Fruit fly (Drosophila melanogaster) whole organism, adult: ENCODE results near the gene Ube4B.

Experiments used
- CG11617 ChIP-seq: fragments of 200-800 bp; sonication (Bioruptor generic); optimal IDR thresholded peaks from 2 replicates; lab custom pipeline; 2017; ENCODE audit warnings: mild to moderate bottlenecking, missing biosample characterization, missing genetic modification reagents, missing genetic modification characterization
- CG12768 ChIP-seq: fragments of 200-800 bp; sonication (Bioruptor generic); optimal IDR thresholded peaks from 2 replicates; lab custom pipeline; 2017; ENCODE audit warnings: missing biosample characterization, missing genetic modification characterization, mild to moderate bottlenecking, moderate library complexity, missing genetic modification reagents
- CG14711 ChIP-seq: fragments of 200-800 bp; sonication (Bioruptor generic); optimal IDR thresholded peaks from 2 replicates; lab custom pipeline; 2018; ENCODE audit warnings: missing biosample characterization, mild to moderate bottlenecking, missing genetic modification characterization, moderate library complexity
- CG1620 ChIP-seq: fragments of 200-800 bp; sonication (Bioruptor generic); optimal IDR thresholded peaks from 2 replicates; lab custom pipeline; 2016; ENCODE audit warnings: missing biosample characterization, missing genetic modification characterization
- CG33017 ChIP-seq: fragments of 200-800 bp; sonication (Bioruptor generic); optimal IDR thresholded peaks from 2 replicates; lab custom pipeline; 2018; ENCODE audit warnings: missing biosample characterization, mild to moderate bottlenecking, missing genetic modification characterization, moderate library complexity
- CG5204 ChIP-seq: fragments of 200-800 bp; sonication (Bioruptor generic); optimal IDR thresholded peaks from 2 replicates; lab custom pipeline; 2016; ENCODE audit warnings: missing biosample characterization, missing genetic modification characterization
- CG7045 ChIP-seq: fragments of 200-800 bp; sonication (Bioruptor generic); optimal IDR thresholded peaks from 2 replicates; lab custom pipeline; 2017; ENCODE audit warnings: missing biosample characterization, mild to moderate bottlenecking, missing genetic modification characterization
- CG7101 ChIP-seq: fragments of 200-800 bp; sonication (Bioruptor generic); optimal IDR thresholded peaks from 2 replicates; lab custom pipeline; 2018; ENCODE audit warnings: missing biosample characterization, mild to moderate bottlenecking, missing genetic modification characterization, moderate library complexity
- Clk ChIP-seq: fragments of 200-800 bp; sonication (Bioruptor generic); optimal IDR thresholded peaks from 2 replicates; lab custom pipeline; 2017; ENCODE audit warnings: missing biosample characterization, missing genetic modification characterization
- Crg-1 ChIP-seq: fragments of 200-800 bp; sonication (Bioruptor generic); optimal IDR thresholded peaks from 2 replicates; lab custom pipeline; 2016; ENCODE audit warnings: missing biosample characterization, missing genetic modification characterization
- Hr96 ChIP-seq: fragments of 200-800 bp; sonication (Bioruptor generic); optimal IDR thresholded peaks from 2 replicates; lab custom pipeline; 2016; ENCODE audit warnings: missing biosample characterization, missing genetic modification characterization
- Mnt ChIP-seq: fragments of 200-800 bp; sonication (Bioruptor generic); optimal IDR thresholded peaks from 2 replicates; lab custom pipeline; 2016; ENCODE audit warnings: missing biosample characterization, mild to moderate bottlenecking, missing genetic modification characterization
- bab1 ChIP-seq: fragments of 200-800 bp; sonication (Bioruptor generic); optimal IDR thresholded peaks from 3 replicates; lab custom pipeline; 2019; ENCODE audit warnings: missing biosample characterization, mild to moderate bottlenecking, missing genetic modification characterization, moderate library complexity
- cic ChIP-seq: fragments of 200-800 bp; sonication (Bioruptor generic); optimal IDR thresholded peaks from 2 replicates; lab custom pipeline; 2017; ENCODE audit warnings: missing biosample characterization, mild to moderate bottlenecking, missing genetic modification characterization, moderate library complexity
- cnc ChIP-seq, 2 experiments: fragments of >200 bp; optimal IDR thresholded peaks; 2 replicates each; lab custom pipeline; 2017
- kay ChIP-seq: fragments of 200-800 bp; sonication (Bioruptor generic); peaks from one replicate; lab custom pipeline; 2016; ENCODE audit warnings: missing biosample characterization, missing genetic modification characterization, borderline replicate concordance
- ovo ChIP-seq: fragments of 200-800 bp; sonication (Bioruptor generic); optimal IDR thresholded peaks from 2 replicates; lab custom pipeline; 2016; ENCODE audit warnings: missing biosample characterization, missing genetic modification characterization
- pad ChIP-seq: fragments of 200-800 bp; sonication (Bioruptor generic); optimal IDR thresholded peaks from 3 replicates; lab custom pipeline; 2017; ENCODE audit warnings: missing biosample characterization, missing genetic modification characterization, mild to moderate bottlenecking, moderate library complexity, missing genetic modification reagents
- tj ChIP-seq: fragments of 200-800 bp; sonication (Bioruptor generic); optimal IDR thresholded peaks from 3 replicates; lab custom pipeline; 2017; ENCODE audit warnings: missing biosample characterization, mild to moderate bottlenecking, missing genetic modification characterization, moderate library complexity
- toe ChIP-seq: fragments of 200-800 bp; sonication (Bioruptor generic); optimal IDR thresholded peaks from 2 replicates; lab custom pipeline; 2016; ENCODE audit warnings: missing biosample characterization, missing genetic modification characterization

The Ube4B gene

DNA sequence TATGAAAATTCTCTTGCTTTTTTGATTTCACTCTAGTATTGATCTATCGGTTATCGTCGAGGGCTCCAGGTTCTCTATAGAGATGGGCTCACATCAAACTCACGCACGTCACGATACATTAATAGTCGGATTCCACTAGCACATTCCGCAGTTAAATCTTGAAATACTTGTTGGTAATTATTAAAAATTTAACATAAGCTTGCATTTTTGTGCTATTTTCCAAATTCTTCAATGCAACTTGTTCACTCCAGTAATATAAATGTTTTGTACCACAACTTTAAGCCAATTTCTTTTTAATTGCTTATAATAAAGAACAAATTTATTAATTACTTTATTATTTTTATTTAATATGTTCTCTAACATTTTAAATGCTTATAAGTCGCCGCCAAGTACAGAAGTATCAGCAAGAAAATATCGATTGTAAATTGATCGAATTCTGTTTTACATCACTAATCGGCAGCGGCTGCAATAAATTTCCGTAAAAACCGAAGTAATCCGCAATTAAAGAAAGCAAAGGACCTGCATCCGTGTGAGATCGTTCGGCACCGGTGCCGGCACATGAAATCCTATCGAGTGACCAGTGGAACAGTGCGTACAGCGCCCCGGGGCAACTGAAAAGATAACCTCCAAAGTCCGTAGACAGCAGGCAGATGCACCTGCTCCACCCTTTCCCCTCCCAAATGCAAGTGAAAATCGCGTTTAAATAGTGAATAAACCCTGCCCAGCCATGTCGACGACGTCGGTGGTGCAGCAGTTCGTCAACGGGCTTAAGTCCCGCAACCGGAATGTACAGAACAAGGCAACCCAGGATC, 15.0 kb downstream of the Ube4B start, which contains the start of the genes Vha68-1 and mTor:
TSS of gene Vha68-1 (minus strand) at position 49 of the 812 bp plus-strand sequence.
TSS of gene mTor (plus strand) at position 422 of the 812 bp plus-strand sequence.
- TF ChIP-seq tj (GFP tag; lab: Kevin White, UChicago) (peak; percentile 43), CG1620 (GFP tag; lab: Kevin White, UChicago) (peak; percentile 33), CG33017 (tag; lab: Kevin White, UChicago) (peak; percentile 73), CG14711 (tag; lab: Kevin White, UChicago) (peak; percentile 60), bab1 (GFP tag; lab: Kevin White, UChicago) (peak; percentile 52), Hr96 (GFP tag; lab: Kevin White, UChicago) (peak; percentile 63), Clk (GFP tag; lab: Kevin White, UChicago) (peak; percentile 15), CG5204 (GFP tag; lab: Kevin White, UChicago) (no peak), kay (GFP tag; lab: Kevin White, UChicago) (no peak), ovo (GFP tag; lab: Kevin White, UChicago) (peak; percentile 17), Crg-1 (peak; percentile 56), CG7045 (GFP tag; lab: Kevin White, UChicago) (peak; percentile 45), CG12768 (GFP tag; lab: Kevin White, UChicago) (peak; percentile 42), toe (GFP tag; lab: Kevin White, UChicago) (peak; percentile 83), pad (peak; percentile 41), Mnt (GFP tag; lab: Kevin White, UChicago) (peak; percentile 60), cic (GFP tag; lab: Kevin White, UChicago) (no peak), CG11617 (GFP tag; lab: Kevin White, UChicago) (peak; percentile 64), cnc (optimal IDR thresholded peaks at IDR 0.05; lab: Kevin White, UChicago) (no peak), CG7101 (tag; lab: Kevin White, UChicago) (peak; percentile 78)

DNA sequence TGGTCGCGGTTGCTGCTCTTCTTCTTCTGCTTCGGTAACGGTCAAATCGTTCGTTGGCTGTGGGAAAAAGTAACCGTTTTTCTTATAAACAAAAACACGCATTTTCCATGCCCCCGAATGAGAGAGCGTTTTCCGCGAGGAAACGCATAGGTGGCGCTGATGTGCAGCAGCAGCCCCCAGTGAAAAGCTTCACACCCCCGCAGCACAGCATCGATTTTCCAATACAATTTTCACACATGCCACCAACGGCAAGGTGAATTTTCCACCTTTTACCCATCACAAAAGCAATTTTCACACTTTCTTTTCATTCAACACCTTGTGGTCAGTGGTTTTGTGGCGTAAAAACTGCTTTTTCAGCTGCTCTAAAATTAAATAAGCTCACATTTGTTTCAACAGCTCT, 15.6 kb downstream of the Ube4B start:
- TF ChIP-seq CG1620 (GFP tag; lab: Kevin White, UChicago) (no peak), CG5204 (GFP tag; lab: Kevin White, UChicago) (no peak), cnc (optimal IDR thresholded peaks at IDR 0.05; lab: Kevin White, UChicago) (no peak), CG7045 (GFP tag; lab: Kevin White, UChicago) (no peak), CG14711 (tag; lab: Kevin White, UChicago) (no peak), bab1 (GFP tag; lab: Kevin White, UChicago) (no peak), Clk (GFP tag; lab: Kevin White, UChicago) (no peak), ovo (GFP tag; lab: Kevin White, UChicago) (no peak), pad (no peak), toe (GFP tag; lab: Kevin White, UChicago) (no peak), tj (GFP tag; lab: Kevin White, UChicago) (no peak), CG7101 (tag; lab: Kevin White, UChicago) (no peak), Hr96 (GFP tag; lab: Kevin White, UChicago) (no peak), kay (GFP tag; lab: Kevin White, UChicago) (no peak), Crg-1 (no peak), CG33017 (tag; lab: Kevin White, UChicago) (no peak), cic (GFP tag; lab: Kevin White, UChicago) (no peak), CG12768 (GFP tag; lab: Kevin White, UChicago) (no peak), Mnt (GFP tag; lab: Kevin White, UChicago) (no peak), CG11617 (GFP tag; lab: Kevin White, UChicago) (no peak)

DNA sequence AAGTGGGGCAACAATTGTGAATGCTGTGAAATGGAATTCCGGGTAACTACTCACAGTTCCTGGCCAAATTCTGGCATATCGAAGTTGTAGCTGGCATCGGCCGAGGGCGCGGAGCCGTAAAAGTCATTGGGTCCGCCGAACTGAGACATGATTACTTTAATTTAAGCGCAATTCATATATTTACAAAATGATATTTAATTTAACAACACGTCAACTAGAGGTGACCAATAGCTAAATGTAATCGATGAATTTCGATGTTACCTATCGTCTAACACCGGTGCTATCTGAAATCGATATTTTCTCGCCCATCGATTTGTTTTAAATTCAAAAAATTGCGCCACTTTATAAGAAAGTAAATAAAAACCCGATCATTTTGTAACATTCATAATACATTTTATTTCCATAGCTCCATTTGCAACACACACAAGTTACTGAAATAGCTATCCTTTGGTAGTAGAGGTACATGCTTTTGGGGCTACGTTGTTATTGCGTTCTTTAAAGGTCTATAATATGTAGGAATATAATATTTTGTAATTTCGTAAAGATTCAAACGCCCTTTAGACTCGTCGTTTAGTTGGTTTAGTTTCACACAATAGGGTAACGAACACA, 18.7 kb downstream of the Ube4B start, which contains the start of gene Yip1d1:
TSS of gene Yip1d1 (minus strand) at position 243 of the 609 bp plus-strand sequence.
- peak; percentile 49 for TF ChIP-seq bab1 (GFP tag; lab: Kevin White, UChicago)
- no peak for TF ChIP-seq CG7045 (GFP tag; lab: Kevin White, UChicago)
- TF ChIP-seq Hr96 (GFP tag; lab: Kevin White, UChicago): no peak
- no peak for TF ChIP-seq toe (GFP tag; lab: Kevin White, UChicago)
- peak; percentile 19 for TF ChIP-seq cic (GFP tag; lab: Kevin White, UChicago)
- TF ChIP-seq kay (GFP tag; lab: Kevin White, UChicago): peak; percentile 94

DNA sequence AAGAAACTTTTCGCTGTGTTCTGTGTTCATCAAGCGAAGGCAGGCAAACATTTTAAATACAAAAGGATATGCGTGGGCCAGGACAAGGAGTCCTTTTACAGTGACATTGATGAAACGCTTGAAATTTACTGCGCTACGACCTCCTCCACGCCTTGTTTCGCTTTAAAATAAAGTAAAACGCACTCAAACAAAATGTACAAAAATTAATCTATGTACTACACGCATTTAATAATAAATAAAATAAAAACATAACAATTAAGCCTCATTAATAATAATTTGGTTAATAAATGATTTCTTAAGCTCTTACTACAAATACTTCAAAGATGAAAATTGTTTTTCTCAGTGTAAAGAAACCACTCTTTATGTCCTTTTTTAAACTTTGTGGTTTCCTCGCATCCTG, 34.2 kb downstream of the Ube4B start:
- no peak for TF ChIP-seq ovo (GFP tag; lab: Kevin White, UChicago)
- no peak for TF ChIP-seq cic (GFP tag; lab: Kevin White, UChicago)
- TF ChIP-seq CG7101 (tag; lab: Kevin White, UChicago): no peak
- no peak for TF ChIP-seq Mnt (GFP tag; lab: Kevin White, UChicago)
- no peak for TF ChIP-seq CG33017 (tag; lab: Kevin White, UChicago)
- TF ChIP-seq CG1620 (GFP tag; lab: Kevin White, UChicago): no peak
- no peak for TF ChIP-seq toe (GFP tag; lab: Kevin White, UChicago)
- no peak for TF ChIP-seq CG7045 (GFP tag; lab: Kevin White, UChicago)
- no peak for TF ChIP-seq CG5204 (GFP tag; lab: Kevin White, UChicago)

DNA sequence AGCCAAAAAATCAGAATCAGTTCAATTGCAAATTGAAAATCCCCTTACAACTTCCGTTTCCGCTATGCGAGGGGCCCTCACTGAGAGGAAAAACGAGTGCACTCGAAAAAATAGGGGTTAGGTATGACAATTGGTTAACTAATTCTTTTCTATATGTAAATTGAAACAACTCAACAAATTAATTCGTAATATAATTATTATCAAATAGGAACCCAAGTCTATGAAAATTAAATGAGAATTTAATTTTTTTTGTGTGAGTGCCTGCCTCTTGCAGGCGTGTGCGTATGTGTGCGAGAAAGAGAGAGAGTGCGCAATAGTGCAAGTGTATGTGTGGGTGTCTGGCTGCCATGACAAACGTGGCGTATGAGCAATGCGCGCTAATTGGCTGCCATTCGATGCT, 37.1 kb downstream of the Ube4B start:
- TF ChIP-seq CG14711 (tag; lab: Kevin White, UChicago) (no peak), cnc (optimal IDR thresholded peaks at IDR 0.05; lab: Kevin White, UChicago) (no peak), Crg-1 (no peak), Hr96 (GFP tag; lab: Kevin White, UChicago) (no peak), pad (no peak), CG7101 (tag; lab: Kevin White, UChicago) (no peak), kay (GFP tag; lab: Kevin White, UChicago) (peak; percentile 19), ovo (GFP tag; lab: Kevin White, UChicago) (no peak)
